Fruit fly (Drosophila melanogaster): ENCODE measurements around the gene Surf6.
A peak's percentile ranks its signal among the peaks of the same experiment; 100 is the strongest.

Surf6 gene

dm6 chr3R:19860996-19861719, 43.5 kb downstream of the Surf6 start, which contains the start of the genes Ire1 and Mrm2 (continued):
- TF ChIP-seq vvl (GFP tag; IDR thresholded peaks at IDR 0.05) = peak; percentile 89
- TF ChIP-seq cas (GFP tag; IDR thresholded peaks at IDR 0.05) = peak; percentile 24; the same call in 1 of the 2 replicates
- TF ChIP-seq CG1233 (GFP tag; optimal IDR thresholded peaks at IDR 0.05) = peak; percentile 35
- peak; percentile 72 for TF ChIP-seq CG11085 (GFP tag; IDR thresholded peaks at IDR 0.05)
- TF ChIP-seq CG7987 (GFP tag; optimal IDR thresholded peaks at IDR 0.05) = no peak
- TF ChIP-seq CG4360 (GFP tag; IDR thresholded peaks at IDR 0.05) = 0 out of 2 replicates have a peak, but pooled peaks have one; percentile 22
- TF ChIP-seq fd96Cb (tag; optimal IDR thresholded peaks at IDR 0.05) = peak; percentile 74
- TF ChIP-seq hth (optimal IDR thresholded peaks at IDR 0.05) = no peak
- no peak for TF ChIP-seq CG14965 (GFP tag; optimal IDR thresholded peaks at IDR 0.05; ENCODE audit: borderline replicate concordance)
- TF ChIP-seq sc (optimal IDR thresholded peaks at IDR 0.05) = no peak
- no peak for TF ChIP-seq sc (GFP tag; optimal IDR thresholded peaks at IDR 0.05)
- TF ChIP-seq CG4404 (GFP tag; IDR thresholded peaks at IDR 0.05) = peak; percentile 84
- peak; percentile 76 for TF ChIP-seq CG10366 (GFP tag; IDR thresholded peaks at IDR 0.05)
- no peak for TF ChIP-seq org-1 (GFP tag; optimal IDR thresholded peaks at IDR 0.05)
- TF ChIP-seq CG14860 (GFP tag; IDR thresholded peaks at IDR 0.05; ENCODE audit: partially characterized antibody) = peak; percentile 71; the same call in 2 of the 3 replicates
- TF ChIP-seq CG17802 (tag; optimal IDR thresholded peaks at IDR 0.05) = peak; percentile 94
- TF ChIP-seq CG12391 (tag; optimal IDR thresholded peaks at IDR 0.05) = peak; percentile 89
- no peak for TF ChIP-seq pan (optimal IDR thresholded peaks at IDR 0.05)
- peak in 1 of 2 experiments; percentile 78 for TF ChIP-seq pan (GFP tag; optimal IDR thresholded peaks at IDR 0.05 in 1 of 2, IDR thresholded peaks at IDR 0.05 in 1 of 2)
- peak; percentile 1 to 72 for TF ChIP-seq Hr78 (GFP tag; optimal IDR thresholded peaks at IDR 0.05)
- TF ChIP-seq seq (GFP tag; IDR thresholded peaks at IDR 0.05) = peak; percentile 29; the same call in 1 of the 2 replicates
- no peak for TF ChIP-seq cg (GFP tag; optimal IDR thresholded peaks at IDR 0.05)
- peak; percentile 68 for TF ChIP-seq Meics (GFP tag; optimal IDR thresholded peaks at IDR 0.05)
- no peak for TF ChIP-seq CG12071 (GFP tag; optimal IDR thresholded peaks at IDR 0.05)
- peak; percentile 84 for TF ChIP-seq dysf (GFP tag; IDR thresholded peaks at IDR 0.05)
- peak; percentile 91 for TF ChIP-seq CG3847 (GFP tag; IDR thresholded peaks at IDR 0.05)
- TF ChIP-seq H2.0 (GFP tag; IDR thresholded peaks at IDR 0.05) = peak; percentile 80
- TF ChIP-seq Lim3 (GFP tag; IDR thresholded peaks at IDR 0.05) = no peak
- no peak for TF ChIP-seq oc (tag; optimal IDR thresholded peaks at IDR 0.05)
- TF ChIP-seq CG6765 (GFP tag; optimal IDR thresholded peaks at IDR 0.05) = no peak
- no peak for TF ChIP-seq fd64A (GFP tag; optimal IDR thresholded peaks at IDR 0.05)
- peak; percentile 82 for TF ChIP-seq MBD-R2 (GFP tag; IDR thresholded peaks at IDR 0.05)
- peak; percentile 62 for TF ChIP-seq sd (tag; optimal IDR thresholded peaks at IDR 0.05)
- TF ChIP-seq Max (GFP tag; optimal IDR thresholded peaks at IDR 0.05) = peak; percentile 63
- TF ChIP-seq Jarid2 (GFP tag; optimal IDR thresholded peaks at IDR 0.05) = peak; percentile 69
- peak; percentile 43 for TF ChIP-seq CG17385 (GFP tag; optimal IDR thresholded peaks at IDR 0.05)
- TF ChIP-seq kay (GFP tag; optimal IDR thresholded peaks at IDR 0.05) = peak; percentile 60
- TF ChIP-seq Sry-δ (GFP tag; optimal IDR thresholded peaks at IDR 0.05) = peak; percentile 91
- peak; percentile 47 for TF ChIP-seq CG2202 (tag; optimal IDR thresholded peaks at IDR 0.05)
- peak; percentile 82 for TF ChIP-seq CG15601 (tag; optimal IDR thresholded peaks at IDR 0.05)
- TF ChIP-seq Dref (GFP tag; IDR thresholded peaks at IDR 0.05) = peak; percentile 73
- peak; percentile 73 for TF ChIP-seq CG30431 (GFP tag; optimal IDR thresholded peaks at IDR 0.05)
- TF ChIP-seq CG10462 (GFP tag; optimal IDR thresholded peaks at IDR 0.05) = peak; percentile 53
- TF ChIP-seq Xrp1 (GFP tag; IDR thresholded peaks at IDR 0.05) = peak; percentile 64; the same call in 1 of the 2 replicates
- peak; percentile 83 for TF ChIP-seq ind (GFP tag; optimal IDR thresholded peaks at IDR 0.05)
- peak; percentile 65; the same call in 1 of the 2 replicates for TF ChIP-seq ara (GFP tag; IDR thresholded peaks at IDR 0.05)
- TF ChIP-seq hkb (optimal IDR thresholded peaks at IDR 0.05) = peak; percentile 91
- TF ChIP-seq hkb (GFP tag; IDR thresholded peaks at IDR 0.05) = no peak
- peak; percentile 80 for TF ChIP-seq CG16815 (GFP tag; optimal IDR thresholded peaks at IDR 0.05)
- peak; percentile 79 for TF ChIP-seq CG11504 (tag; optimal IDR thresholded peaks at IDR 0.05)
